Fruit fly (Drosophila melanogaster) whole organism, embryonic: ENCODE measurements around the gene CG1299.

ENCODE experiments used
- BEAF-32 ChIP-seq: fragments of 200-800 bp; sonication (Bioruptor generic); optimal IDR thresholded peaks from 3 replicates; lab custom pipeline; 2017; ENCODE audit warnings: missing biosample characterization, missing genetic modification characterization, mild to moderate bottlenecking, moderate library complexity, missing genetic modification reagents
- BtbVII ChIP-seq: fragments of 200-800 bp; sonication (Bioruptor generic); optimal IDR thresholded peaks from 3 replicates; lab custom pipeline; 2017; ENCODE audit warnings: missing biosample characterization, mild to moderate bottlenecking, missing genetic modification characterization
- CG11695 ChIP-seq: fragments of 200-800 bp; sonication (Bioruptor generic); IDR thresholded peaks from 3 replicates; pipeline ENCODE4 v1.3.6; 2022; ENCODE audit warnings: missing biosample characterization, missing genetic modification characterization
- CG12769 ChIP-seq: fragments of 200-800 bp; sonication (Bioruptor generic); optimal IDR thresholded peaks from 2 replicates; lab custom pipeline; 2019; ENCODE audit warnings: missing biosample characterization, mild to moderate bottlenecking, missing genetic modification characterization, moderate library complexity
- CG13894 ChIP-seq: fragments of 200-800 bp; sonication (Bioruptor generic); optimal IDR thresholded peaks from 3 replicates; lab custom pipeline; 2018; ENCODE audit warnings: missing biosample characterization, mild to moderate bottlenecking, missing genetic modification characterization, moderate library complexity
- CG1603 ChIP-seq: fragments of 200-800 bp; sonication (Bioruptor generic); optimal IDR thresholded peaks from 2 replicates; lab custom pipeline; 2019; ENCODE audit warnings: missing biosample characterization, mild to moderate bottlenecking, missing genetic modification characterization, moderate library complexity
- CG18599 ChIP-seq: fragments of 200-800 bp; sonication (Bioruptor generic); optimal IDR thresholded peaks from 3 replicates; lab custom pipeline; 2017; ENCODE audit warnings: missing biosample characterization, missing genetic modification characterization, mild to moderate bottlenecking, moderate library complexity, missing genetic modification reagents
- CG2875 ChIP-seq: fragments of 200-800 bp; sonication (Bioruptor generic); optimal IDR thresholded peaks from 2 replicates; lab custom pipeline; 2017; ENCODE audit warnings: missing biosample characterization, mild to moderate bottlenecking, missing genetic modification characterization, missing genetic modification reagents
- CG34224 ChIP-seq: fragments of 200-800 bp; sonication (Bioruptor generic); IDR thresholded peaks from 3 replicates; pipeline ENCODE4 v1.3.6; 2022; ENCODE audit warnings: missing biosample characterization, missing genetic modification characterization; ENCODE audit not compliant: partially characterized antibody
- CG34422 ChIP-seq: fragments of 200-800 bp; sonication (Bioruptor generic); IDR thresholded peaks from 3 replicates; pipeline ENCODE4 v1.3.6; 2022; ENCODE audit warnings: missing biosample characterization, missing genetic modification characterization
- CG4617 ChIP-seq: fragments of 200-800 bp; sonication (Bioruptor generic); optimal IDR thresholded peaks from 3 replicates; lab custom pipeline; 2016; ENCODE audit warnings: missing biosample characterization, missing genetic modification characterization, borderline replicate concordance
- CG6175 ChIP-seq: fragments of 200-800 bp; sonication (Bioruptor generic); IDR thresholded peaks from 3 replicates; pipeline ENCODE4 v1.3.6; 2022; ENCODE audit warnings: missing biosample characterization, missing genetic modification characterization
- CG6765 ChIP-seq: fragments of 200-800 bp; sonication (Bioruptor generic); optimal IDR thresholded peaks from 3 replicates; lab custom pipeline; 2017; ENCODE audit warnings: missing biosample characterization, mild to moderate bottlenecking, missing genetic modification characterization
- CG7357 ChIP-seq: fragments of 200-800 bp; sonication (Bioruptor generic); IDR thresholded peaks from 3 replicates; pipeline ENCODE4 v1.3.6; 2022; ENCODE audit warnings: missing biosample characterization, missing genetic modification characterization
- CG7786 ChIP-seq: fragments of 200-800 bp; sonication (Bioruptor generic); optimal IDR thresholded peaks from 2 replicates; lab custom pipeline; 2016; ENCODE audit warnings: missing biosample characterization, missing genetic modification characterization
- CG7963 ChIP-seq: fragments of 200-800 bp; sonication (Bioruptor generic); IDR thresholded peaks from 3 replicates; pipeline ENCODE4 v1.3.6; 2022; ENCODE audit warnings: missing biosample characterization, missing genetic modification characterization; ENCODE audit not compliant: partially characterized antibody
- CG7987 ChIP-seq: fragments of 200-800 bp; sonication (Bioruptor generic); optimal IDR thresholded peaks from 2 replicates; lab custom pipeline; 2018; ENCODE audit warnings: missing biosample characterization, mild to moderate bottlenecking, missing genetic modification characterization, moderate library complexity
- CG8388 ChIP-seq: fragments of 200-800 bp; sonication (Bioruptor generic); optimal IDR thresholded peaks from 2 replicates; lab custom pipeline; 2019; ENCODE audit warnings: missing biosample characterization, mild to moderate bottlenecking, missing genetic modification characterization, moderate library complexity
- CG8924 ChIP-seq: fragments of 200-800 bp; optimal IDR thresholded peaks from 3 replicates; lab custom pipeline; 2019; ENCODE audit warnings: missing biosample characterization, mild to moderate bottlenecking, missing genetic modification characterization, moderate library complexity
- CG9727 ChIP-seq: fragments of 200-800 bp; sonication (Bioruptor generic); optimal IDR thresholded peaks from 3 replicates; lab custom pipeline; 2017; ENCODE audit warnings: missing biosample characterization, mild to moderate bottlenecking, missing genetic modification characterization
- CTCF ChIP-seq: fragments of 200-800 bp; sonication (Bioruptor generic); optimal IDR thresholded peaks from 2 replicates; lab custom pipeline; 2017; ENCODE audit warnings: missing biosample characterization, mild to moderate bottlenecking, missing genetic modification characterization, moderate library complexity
- Doc3 ChIP-seq: fragments of 200-800 bp; sonication (Bioruptor generic); IDR thresholded peaks from 3 replicates; pipeline ENCODE4 v1.3.6; 2022; ENCODE audit warnings: missing biosample characterization, missing genetic modification characterization; ENCODE audit not compliant: partially characterized antibody
- Dref ChIP-seq: fragments of 200-800 bp; sonication (Bioruptor generic); IDR thresholded peaks from 2 replicates; pipeline ENCODE4 v1.3.6; 2022; ENCODE audit warnings: missing biosample characterization, missing genetic modification characterization
- HLH4C ChIP-seq: fragments of 200-800 bp; sonication (Bioruptor generic); IDR thresholded peaks from 3 replicates; pipeline ENCODE4 v1.3.6; 2022; ENCODE audit warnings: missing biosample characterization, missing genetic modification characterization; ENCODE audit not compliant: partially characterized antibody
- HmgD ChIP-seq: fragments of 200-800 bp; sonication (Bioruptor generic); optimal IDR thresholded peaks from 3 replicates; lab custom pipeline; 2016; ENCODE audit warnings: missing biosample characterization, missing genetic modification characterization
- HmgZ ChIP-seq: fragments of 200-800 bp; sonication (Bioruptor generic); optimal IDR thresholded peaks from 2 replicates; lab custom pipeline; 2018; ENCODE audit warnings: missing biosample characterization, mild to moderate bottlenecking, missing genetic modification characterization
- Scr ChIP-seq: fragments of 200-800 bp; sonication (Bioruptor generic); IDR thresholded peaks from 2 replicates; pipeline ENCODE4 v1.3.6; 2022; ENCODE audit warnings: missing biosample characterization, missing genetic modification characterization; ENCODE audit not compliant: partially characterized antibody
- Sin3A ChIP-seq: fragments of >200 bp; optimal IDR thresholded peaks from 2 replicates; lab custom pipeline; 2018
- amos ChIP-seq: fragments of 200-800 bp; sonication (Bioruptor generic); IDR thresholded peaks from 2 replicates; pipeline ENCODE4 v1.3.6; 2022; ENCODE audit warnings: missing biosample characterization, missing genetic modification characterization; ENCODE audit not compliant: partially characterized antibody
- chinmo ChIP-seq: fragments of 200-800 bp; sonication (Bioruptor generic); IDR thresholded peaks from 4 replicates; pipeline ENCODE4 v1.3.6; 2022; ENCODE audit warnings: missing biosample characterization, missing genetic modification characterization; ENCODE audit not compliant: partially characterized antibody
- cwo ChIP-seq: fragments of 200-800 bp; sonication (Bioruptor generic); optimal IDR thresholded peaks from 3 replicates; lab custom pipeline; 2017; ENCODE audit warnings: missing biosample characterization, missing genetic modification characterization, mild to moderate bottlenecking, moderate library complexity, missing genetic modification reagents
- grn ChIP-seq: fragments of 200-800 bp; sonication (Bioruptor generic); optimal IDR thresholded peaks from 3 replicates; lab custom pipeline; 2017; ENCODE audit warnings: missing biosample characterization, missing genetic modification characterization
- hb ChIP-seq: fragments of 200-800 bp; sonication (Bioruptor generic); IDR thresholded peaks from 3 replicates; pipeline ENCODE4 v1.3.6; 2022; ENCODE audit warnings: missing biosample characterization, missing genetic modification characterization; ENCODE audit not compliant: partially characterized antibody
- lab ChIP-seq: fragments of 200-800 bp; sonication (Bioruptor generic); optimal IDR thresholded peaks from 3 replicates; lab custom pipeline; 2017; ENCODE audit warnings: missing biosample characterization, missing genetic modification characterization, mild to moderate bottlenecking, moderate library complexity, missing genetic modification reagents
- mirr ChIP-seq: fragments of 200-800 bp; sonication (Bioruptor generic); optimal IDR thresholded peaks from 3 replicates; lab custom pipeline; 2018; ENCODE audit warnings: missing biosample characterization, mild to moderate bottlenecking, missing genetic modification characterization
- nerfin-2 ChIP-seq: fragments of 200-800 bp; sonication (Bioruptor generic); IDR thresholded peaks from 2 replicates; pipeline ENCODE4 v1.3.6; 2022; ENCODE audit warnings: missing biosample characterization, missing genetic modification characterization; ENCODE audit not compliant: partially characterized antibody
- nom ChIP-seq: fragments of 200-800 bp; sonication (Bioruptor generic); optimal IDR thresholded peaks from 2 replicates; lab custom pipeline; 2017; ENCODE audit warnings: missing biosample characterization, missing genetic modification characterization, mild to moderate bottlenecking, moderate library complexity, missing genetic modification reagents
- pan ChIP-seq, 4 experiments: fragments of >200 bp in 3 of 4; fragments of 200-800 bp in 1 of 4; sonication (Bioruptor generic) in 1 of 4; optimal IDR thresholded peaks in 3 of 4; IDR thresholded peaks in 1 of 4; 2 replicates each; pipeline versions ENCODE4 v1.3.6 to Lab custom; 2017 to 2022; ENCODE audit warnings: missing biosample characterization in 2 of 4, missing genetic modification characterization in 2 of 4, mixed read lengths in 1 of 4
- pfk ChIP-seq: fragments of 200-800 bp; sonication (Bioruptor generic); optimal IDR thresholded peaks from 2 replicates; lab custom pipeline; 2018; ENCODE audit warnings: missing biosample characterization, mild to moderate bottlenecking, missing genetic modification characterization, moderate library complexity
- row ChIP-seq: fragments of 200-800 bp; sonication (Bioruptor generic); IDR thresholded peaks from 3 replicates; pipeline ENCODE4 v1.3.6; 2022; ENCODE audit warnings: missing biosample characterization, missing genetic modification characterization
- stc ChIP-seq: fragments of 200-800 bp; sonication (Bioruptor generic); IDR thresholded peaks from 2 replicates; pipeline ENCODE4 v1.3.6; 2022; ENCODE audit warnings: missing biosample characterization, missing genetic modification characterization
- tin ChIP-seq: fragments of 200-800 bp; sonication (Bioruptor generic); optimal IDR thresholded peaks from 3 replicates; lab custom pipeline; 2016; ENCODE audit warnings: missing biosample characterization, missing genetic modification characterization
- trem ChIP-seq: fragments of 200-800 bp; optimal IDR thresholded peaks from 3 replicates; lab custom pipeline; 2019; ENCODE audit warnings: missing biosample characterization, mild to moderate bottlenecking, missing genetic modification characterization, moderate library complexity
- vnd ChIP-seq: fragments of 200-800 bp; sonication (Bioruptor generic); IDR thresholded peaks from 3 replicates; pipeline ENCODE4 v1.3.6; 2022; ENCODE audit warnings: missing biosample characterization, missing genetic modification characterization; ENCODE audit not compliant: partially characterized antibody
- vvl ChIP-seq: fragments of 200-800 bp; sonication (Bioruptor generic); IDR thresholded peaks from 2 replicates; pipeline ENCODE4 v1.3.6; 2022; ENCODE audit warnings: missing biosample characterization, missing genetic modification characterization

Gene CG1299

dm6 chr3L:4103258-4104247 lies 44.9 kb upstream of the CG1299 start, which contains the start of gene Fit1 (continued):
- TF ChIP-seq nom (GFP tag; lab: Kevin White, UChicago) (peak; percentile 46), CG8388 (GFP tag; lab: Kevin White, UChicago) (no peak), HmgZ (no peak), lab (peak; percentile 59), CG7786 (GFP tag; lab: Kevin White, UChicago) (no peak), row (GFP tag; lab: Robert Waterston, UW) (peak; percentile 28; the same call in 2 of the 3 replicates), chinmo (GFP tag; lab: Robert Waterston, UW) (peak; percentile 82), tin (GFP tag; lab: Kevin White, UChicago) (no peak), stc (GFP tag; lab: Robert Waterston, UW) (0 out of 2 replicates have a peak, but pooled peaks have one; percentile 30), CG34422 (peak; percentile 55; the same call in 1 of the 3 replicates), grn (GFP tag; lab: Kevin White, UChicago) (peak; percentile 65), cwo (GFP tag; lab: Kevin White, UChicago) (peak; percentile 63), pan (optimal IDR thresholded peaks at IDR 0.05; lab: Kevin White, UChicago) (no peak), pan (GFP tag; optimal IDR thresholded peaks at IDR 0.05 in 1 of 2, IDR thresholded peaks at IDR 0.05 in 1 of 2) (peak in 1 of 2 experiments; percentile 7), nerfin-2 (GFP tag; lab: Robert Waterston, UW) (no peak), CTCF (GFP tag; lab: Kevin White, UChicago) (no peak), hb (GFP tag; lab: Robert Waterston, UW) (peak; percentile 57; the same call in 1 of the 3 replicates), trem (tag; lab: Kevin White, UChicago) (peak; percentile 5), vvl (GFP tag; lab: Robert Waterston, UW) (peak; percentile 60), pfk (peak; percentile 78), Sin3A (lab: Kevin White, UChicago) (peak; percentile 6), CG34224 (GFP tag; lab: Robert Waterston, UW) (peak; percentile 60), CG18599 (peak; percentile 19), BtbVII (GFP tag; lab: Kevin White, UChicago) (peak; percentile 78), CG8924 (tag; lab: Kevin White, UChicago) (peak; percentile 38), Scr (GFP tag; lab: Robert Waterston, UW) (peak; percentile 53), CG6765 (GFP tag; lab: Kevin White, UChicago) (no peak), CG12769 (tag; lab: Kevin White, UChicago) (peak; percentile 73), HLH4C (GFP tag; lab: Robert Waterston, UW) (peak; percentile 55; the same call in 1 of the 3 replicates), CG2875 (GFP tag; lab: Kevin White, UChicago) (no peak), Dref (GFP tag; lab: Robert Waterston, UW) (peak; percentile 84), mirr (GFP tag; lab: Kevin White, UChicago) (peak; percentile 62), CG7357 (0 out of 3 replicates have a peak, but pooled peaks have one; percentile 18), CG1603 (tag; lab: Kevin White, UChicago) (peak; percentile 29), CG13894 (tag; lab: Kevin White, UChicago) (peak; percentile 70), CG4617 (GFP tag; lab: Kevin White, UChicago) (peak; percentile 61), CG9727 (GFP tag; lab: Kevin White, UChicago) (no peak), amos (GFP tag; lab: Robert Waterston, UW) (peak; percentile 71; the same call in 1 of the 2 replicates), HmgD (GFP tag; lab: Kevin White, UChicago) (peak; percentile 18), Doc3 (peak; percentile 51; the same call in 2 of the 3 replicates), CG11695 (GFP tag; lab: Robert Waterston, UW) (0 out of 3 replicates have a peak, but pooled peaks have one; percentile 21), BEAF-32 (GFP tag; lab: Kevin White, UChicago) (peak; percentile 66), CG6175 (GFP tag; lab: Robert Waterston, UW) (peak; percentile 69; the same call in 1 of the 3 replicates), CG7987 (GFP tag; lab: Kevin White, UChicago) (peak; percentile 23), vnd (GFP tag; lab: Robert Waterston, UW) (peak; percentile 35; the same call in 1 of the 3 replicates), CG7963 (GFP tag; lab: Robert Waterston, UW) (peak; percentile 56; the same call in 2 of the 3 replicates)
